Fruit fly (Drosophila melanogaster): ENCODE results near the gene CG12003.

The CG12003 gene

DNA sequence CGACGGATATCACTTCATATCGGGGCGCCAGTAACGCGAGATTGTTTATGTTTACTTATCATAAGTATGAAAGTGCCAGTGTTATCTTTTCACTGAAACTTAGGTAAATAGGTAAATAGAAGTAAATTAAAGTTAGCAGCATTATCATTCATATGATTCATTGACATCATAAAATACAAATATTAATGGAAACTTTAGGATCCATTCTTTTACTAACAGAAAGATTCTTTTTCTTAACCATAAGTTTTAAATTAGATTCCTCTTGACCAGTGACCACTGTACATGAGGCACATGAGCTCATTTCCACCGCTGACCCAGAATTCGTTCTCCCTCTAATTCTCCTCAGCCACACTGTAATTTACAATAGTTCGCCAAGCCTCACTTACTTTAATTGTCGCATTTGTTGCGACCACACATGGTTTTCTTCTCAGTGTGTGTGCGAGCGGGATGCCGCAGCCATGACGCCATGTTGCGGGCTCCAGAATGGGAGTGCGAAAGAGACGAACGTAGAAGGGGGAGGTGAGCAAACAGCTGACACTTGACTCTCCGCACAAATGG, 13.3 kb downstream of the CG12003 start (continued):
- TF ChIP-seq CG8478 (optimal IDR thresholded peaks at IDR 0.05) (peak; percentile 66), Gsc (GFP tag; IDR thresholded peaks at IDR 0.05) (no peak), CG31224 (GFP tag; IDR thresholded peaks at IDR 0.05) (0 out of 2 replicates have a peak, but pooled peaks have one; percentile 7), Dad (GFP tag; optimal IDR thresholded peaks at IDR 0.05) (no peak), E2f2 (GFP tag; IDR thresholded peaks at IDR 0.05) (no peak), CG1233 (GFP tag; optimal IDR thresholded peaks at IDR 0.05) (no peak), br (optimal IDR thresholded peaks at IDR 0.05) (no peak), Vsx1 (GFP tag; optimal IDR thresholded peaks at IDR 0.05) (no peak), Med (GFP tag) (peak; percentile 93), CG3838 (GFP tag; optimal IDR thresholded peaks at IDR 0.05) (no peak), CG9215 (GFP tag; IDR thresholded peaks at IDR 0.05) (no peak), CG10274 (GFP tag; optimal IDR thresholded peaks at IDR 0.05) (no peak), Bteb2 (GFP tag; optimal IDR thresholded peaks at IDR 0.05) (no peak), Usf (GFP tag; optimal IDR thresholded peaks at IDR 0.05) (no peak), CG31388 (GFP tag; optimal IDR thresholded peaks at IDR 0.05) (no peak), Atf-2 (GFP tag; optimal IDR thresholded peaks at IDR 0.05) (no peak), CG16779 (GFP tag; IDR thresholded peaks at IDR 0.05) (no peak), sna (GFP tag; IDR thresholded peaks at IDR 0.05; ENCODE audit: partially characterized antibody) (no peak), en (GFP tag; optimal IDR thresholded peaks at IDR 0.05) (no peak), dm (GFP tag; optimal IDR thresholded peaks at IDR 0.05) (no peak), cg (GFP tag; optimal IDR thresholded peaks at IDR 0.05) (no peak), pfk (GFP tag; optimal IDR thresholded peaks at IDR 0.05) (no peak), peb (GFP tag; IDR thresholded peaks at IDR 0.05) (no peak), Drgx (GFP tag; IDR thresholded peaks at IDR 0.05) (peak; percentile 9; the same call in 1 of the 2 replicates), nerfin-1 (tag; optimal IDR thresholded peaks at IDR 0.05) (no peak), z (GFP tag; IDR thresholded peaks at IDR 0.05) (no peak), NC2α (GFP tag; optimal IDR thresholded peaks at IDR 0.05) (no peak), CG5180 (GFP tag; optimal IDR thresholded peaks at IDR 0.05) (peak; percentile 54), CG30403 (GFP tag; optimal IDR thresholded peaks at IDR 0.05) (peak; percentile 16), klu (GFP tag; IDR thresholded peaks at IDR 0.05) (peak; percentile 55; the same call in 1 of the 2 replicates), insv (GFP tag; optimal IDR thresholded peaks at IDR 0.05) (no peak), nerfin-2 (GFP tag; IDR thresholded peaks at IDR 0.05; ENCODE audit: partially characterized antibody) (no peak), CG18619 (GFP tag; optimal IDR thresholded peaks at IDR 0.05) (no peak), CG13123 (GFP tag; optimal IDR thresholded peaks at IDR 0.05) (no peak), zen (tag; optimal IDR thresholded peaks at IDR 0.05) (no peak), Spps (tag; optimal IDR thresholded peaks at IDR 0.05) (no peak), CG10209 (GFP tag; optimal IDR thresholded peaks at IDR 0.05) (peak; percentile 15), CG12391 (tag; optimal IDR thresholded peaks at IDR 0.05) (peak; percentile 26), CG3281 (GFP tag; optimal IDR thresholded peaks at IDR 0.05) (peak; percentile 56), Nf-YB (GFP tag; optimal IDR thresholded peaks at IDR 0.05) (peak; percentile 2), CG31365 (tag; optimal IDR thresholded peaks at IDR 0.05) (no peak), CG3995 (GFP tag; optimal IDR thresholded peaks at IDR 0.05) (no peak), Rx (GFP tag; IDR thresholded peaks at IDR 0.05) (no peak), toy (GFP tag; IDR thresholded peaks at IDR 0.05) (0 out of 2 replicates have a peak, but pooled peaks have one; percentile 6), emc (GFP tag; optimal IDR thresholded peaks at IDR 0.05) (no peak), chn (GFP tag; optimal IDR thresholded peaks at IDR 0.05) (no peak), CG16863 (GFP tag; optimal IDR thresholded peaks at IDR 0.05) (peak; percentile 26), CG17912 (GFP tag; optimal IDR thresholded peaks at IDR 0.05) (no peak), croc (GFP tag; conservative IDR thresholded peaks at IDR 0.05) (no peak), exex (tag; optimal IDR thresholded peaks at IDR 0.05) (peak; percentile 51), Atf6 (GFP tag; IDR thresholded peaks at IDR 0.05) (peak; percentile 61), vvl (GFP tag; IDR thresholded peaks at IDR 0.05) (peak; percentile 40; the same call in 1 of the 2 replicates)

Measured in whole organism, embryonic.